Fruit fly (Drosophila melanogaster) whole organism, prepupa: ENCODE results near the gene CG3631.

ENCODE experiments used
- Blimp-1 ChIP-seq: fragments of 200-800 bp; sonication (Bioruptor generic); optimal IDR thresholded peaks from 3 replicates; lab custom pipeline; 2017; ENCODE audit warnings: missing biosample characterization, missing genetic modification characterization, mild to moderate bottlenecking, moderate library complexity, missing genetic modification reagents
- CG10631 ChIP-seq: fragments of 200-800 bp; sonication (Bioruptor generic); optimal IDR thresholded peaks from 2 replicates; lab custom pipeline; 2016; ENCODE audit warnings: missing biosample characterization, missing genetic modification characterization
- CG10669 ChIP-seq: fragments of 200-800 bp; sonication (Bioruptor generic); optimal IDR thresholded peaks from 3 replicates; lab custom pipeline; 2018; ENCODE audit warnings: missing biosample characterization, mild to moderate bottlenecking, missing genetic modification characterization, moderate library complexity
- CG11902 ChIP-seq: fragments of 200-800 bp; sonication (Bioruptor generic); optimal IDR thresholded peaks from 3 replicates; lab custom pipeline; 2016; ENCODE audit warnings: missing biosample characterization, missing genetic modification characterization
- CG15336 ChIP-seq: fragments of 200-800 bp; sonication (Bioruptor generic); IDR thresholded peaks from 2 replicates; pipeline ENCODE4 v1.3.6; 2022; ENCODE audit warnings: missing biosample characterization, missing genetic modification characterization
- CG32006 ChIP-seq: fragments of 200-800 bp; sonication (Bioruptor generic); optimal IDR thresholded peaks from 3 replicates; lab custom pipeline; 2017; ENCODE audit warnings: missing biosample characterization, mild to moderate bottlenecking, missing genetic modification characterization
- CG34406 ChIP-seq: fragments of 200-800 bp; sonication (Bioruptor generic); optimal IDR thresholded peaks from 3 replicates; lab custom pipeline; 2016; ENCODE audit warnings: missing biosample characterization, missing genetic modification characterization
- CG3919 ChIP-seq: fragments of 200-800 bp; sonication (Bioruptor generic); optimal IDR thresholded peaks from 3 replicates; lab custom pipeline; 2016; ENCODE audit warnings: missing biosample characterization, missing genetic modification characterization
- CG6163 ChIP-seq: fragments of 200-800 bp; sonication (Bioruptor generic); IDR thresholded peaks from 3 replicates; pipeline ENCODE4 v1.3.6; 2022; ENCODE audit warnings: missing biosample characterization, missing genetic modification characterization
- CG6792 ChIP-seq: fragments of 200-800 bp; sonication (Bioruptor generic); optimal IDR thresholded peaks from 3 replicates; lab custom pipeline; 2016; ENCODE audit warnings: missing biosample characterization, missing genetic modification characterization
- CG6808 ChIP-seq: fragments of 200-800 bp; sonication (Bioruptor generic); optimal IDR thresholded peaks from 3 replicates; lab custom pipeline; 2017; ENCODE audit warnings: missing biosample characterization, missing genetic modification characterization, mild to moderate bottlenecking, moderate library complexity, missing genetic modification reagents
- CG7368 ChIP-seq: fragments of 200-800 bp; sonication (Bioruptor generic); optimal IDR thresholded peaks from 3 replicates; lab custom pipeline; 2016; ENCODE audit warnings: missing biosample characterization, missing genetic modification characterization
- CG8119 ChIP-seq: fragments of 200-800 bp; sonication (Bioruptor generic); IDR thresholded peaks from 3 replicates; pipeline ENCODE4 v1.3.6; 2022; ENCODE audit warnings: missing biosample characterization, missing genetic modification characterization
- CG8319 ChIP-seq: fragments of 200-800 bp; sonication (Bioruptor generic); optimal IDR thresholded peaks from 3 replicates; lab custom pipeline; 2016; ENCODE audit warnings: missing biosample characterization, missing genetic modification characterization
- Eip75B ChIP-seq: fragments of 200-800 bp; sonication (Bioruptor generic); optimal IDR thresholded peaks from 3 replicates; lab custom pipeline; 2016; ENCODE audit warnings: missing biosample characterization, missing genetic modification characterization
- Eip78C ChIP-seq: fragments of 200-800 bp; sonication (Bioruptor generic); peaks from one replicate; lab custom pipeline; 2016; ENCODE audit warnings: missing biosample characterization, missing genetic modification characterization
- Eip93F ChIP-seq: fragments of 200-800 bp; sonication (Bioruptor generic); optimal IDR thresholded peaks from 2 replicates; lab custom pipeline; 2016; ENCODE audit warnings: missing biosample characterization, mild to moderate bottlenecking, missing genetic modification characterization
- Ets21C ChIP-seq: fragments of 200-800 bp; sonication (Bioruptor generic); optimal IDR thresholded peaks from 3 replicates; lab custom pipeline; 2016; ENCODE audit warnings: missing biosample characterization, missing genetic modification characterization
- Ets96B ChIP-seq: fragments of 200-800 bp; optimal IDR thresholded peaks from 2 replicates; lab custom pipeline; 2019; ENCODE audit warnings: missing biosample characterization, mild to moderate bottlenecking, missing genetic modification characterization, moderate library complexity
- Gug ChIP-seq: fragments of 200-800 bp; sonication (Bioruptor generic); IDR thresholded peaks from 2 replicates; pipeline ENCODE4 v1.3.6; 2022; ENCODE audit warnings: missing biosample characterization, missing genetic modification characterization
- Hr4 ChIP-seq: fragments of 200-800 bp; sonication (Bioruptor generic); optimal IDR thresholded peaks from 3 replicates; lab custom pipeline; 2016; ENCODE audit warnings: missing biosample characterization, missing genetic modification characterization
- Lpt ChIP-seq: fragments of 200-800 bp; sonication (Bioruptor generic); optimal IDR thresholded peaks from 3 replicates; lab custom pipeline; 2016; ENCODE audit warnings: missing biosample characterization, missing genetic modification characterization
- OdsH ChIP-seq: fragments of 200-800 bp; sonication (Bioruptor generic); optimal IDR thresholded peaks from 3 replicates; lab custom pipeline; 2016; ENCODE audit warnings: missing biosample characterization, missing genetic modification characterization
- Smox ChIP-seq: fragments of 200-800 bp; sonication (Bioruptor generic); optimal IDR thresholded peaks from 3 replicates; lab custom pipeline; 2016; ENCODE audit warnings: missing biosample characterization, missing genetic modification characterization
- Sox102F ChIP-seq: fragments of 200-800 bp; sonication (Bioruptor generic); optimal IDR thresholded peaks from 2 replicates; lab custom pipeline; 2016; ENCODE audit warnings: missing biosample characterization, mild to moderate bottlenecking, missing genetic modification characterization
- Sox14 ChIP-seq: fragments of 200-800 bp; sonication (Bioruptor generic); optimal IDR thresholded peaks from 3 replicates; lab custom pipeline; 2016; ENCODE audit warnings: missing biosample characterization, missing genetic modification characterization
- dac ChIP-seq: fragments of 200-800 bp; sonication (Bioruptor generic); optimal IDR thresholded peaks from 2 replicates; lab custom pipeline; 2017; ENCODE audit warnings: missing biosample characterization, mild to moderate bottlenecking, missing genetic modification characterization
- dsx ChIP-seq: fragments of 200-800 bp; optimal IDR thresholded peaks from 3 replicates; lab custom pipeline; 2019; ENCODE audit warnings: missing biosample characterization, mild to moderate bottlenecking, missing genetic modification characterization, moderate library complexity; ENCODE audit not compliant: poor library complexity, severe bottlenecking
- eg ChIP-seq: fragments of 200-800 bp; sonication (Bioruptor generic); IDR thresholded peaks from 3 replicates; pipeline ENCODE4 v1.3.6; 2022; ENCODE audit warnings: missing biosample characterization, missing genetic modification characterization
- fd59A ChIP-seq: fragments of 200-800 bp; sonication (Bioruptor generic); optimal IDR thresholded peaks from 2 replicates; lab custom pipeline; 2017; ENCODE audit warnings: missing biosample characterization, mild to moderate bottlenecking, missing genetic modification characterization, missing genetic modification reagents
- fkh ChIP-seq: fragments of 200-800 bp; sonication (Bioruptor generic); optimal IDR thresholded peaks from 3 replicates; lab custom pipeline; 2017; ENCODE audit warnings: missing biosample characterization, mild to moderate bottlenecking, missing genetic modification characterization, moderate library complexity
- lz ChIP-seq: fragments of 200-800 bp; sonication (Bioruptor generic); optimal IDR thresholded peaks from 3 replicates; lab custom pipeline; 2016; ENCODE audit warnings: missing biosample characterization, missing genetic modification characterization
- net ChIP-seq: fragments of 200-800 bp; sonication (Bioruptor generic); optimal IDR thresholded peaks from 3 replicates; lab custom pipeline; 2016; ENCODE audit warnings: missing biosample characterization, missing genetic modification characterization
- svp ChIP-seq: fragments of 200-800 bp; sonication (Bioruptor generic); peaks from one replicate; lab custom pipeline; 2016; ENCODE audit warnings: missing biosample characterization, missing genetic modification characterization
- topi ChIP-seq: fragments of 200-800 bp; sonication (Bioruptor generic); optimal IDR thresholded peaks from 3 replicates; lab custom pipeline; 2016; ENCODE audit warnings: missing biosample characterization, missing genetic modification characterization

CG3631 gene

dm6 chr3R:14917927-14918829 is 38.9 kb downstream of the CG3631 start, which contains the start of gene Sdr (continued):
- peak; percentile 48 for TF ChIP-seq lz (GFP tag; lab: Kevin White, UChicago)
- TF ChIP-seq Eip93F (GFP tag; lab: Kevin White, UChicago), result no peak
- peak; percentile 29 for TF ChIP-seq OdsH (GFP tag; lab: Kevin White, UChicago)
- peak; percentile 30 for TF ChIP-seq fd59A (GFP tag; lab: Kevin White, UChicago)
- peak; percentile 50 for TF ChIP-seq Blimp-1 (GFP tag; lab: Kevin White, UChicago)
- peak; percentile 56 for TF ChIP-seq Eip75B
- peak; percentile 16 for TF ChIP-seq Hr4 (GFP tag; lab: Kevin White, UChicago)
- TF ChIP-seq Sox102F, result peak; percentile 29
- TF ChIP-seq dsx, result peak; percentile 50
- TF ChIP-seq eg (GFP tag; lab: Robert Waterston, UW), result peak; percentile 61; the same call in 2 of the 3 replicates
- TF ChIP-seq Eip78C (GFP tag; lab: Kevin White, UChicago), result peak; percentile 90
- TF ChIP-seq Ets96B (tag; lab: Kevin White, UChicago), result peak; percentile 55
- peak; percentile 73 for TF ChIP-seq topi (GFP tag; lab: Kevin White, UChicago)
- peak; percentile 61 for TF ChIP-seq CG10669 (GFP tag; lab: Kevin White, UChicago)
- TF ChIP-seq Sox14 (GFP tag; lab: Kevin White, UChicago), result peak; percentile 31
- peak; percentile 58 for TF ChIP-seq CG11902 (GFP tag; lab: Kevin White, UChicago)
- TF ChIP-seq dac, result no peak
- no peak for TF ChIP-seq CG7368 (GFP tag; lab: Kevin White, UChicago)
- TF ChIP-seq CG15336 (GFP tag; lab: Robert Waterston, UW), result 0 out of 2 replicates have a peak, but pooled peaks have one; percentile 9
- TF ChIP-seq CG6792, result no peak
- TF ChIP-seq CG34406, result peak; percentile 23
- peak; percentile 92 for TF ChIP-seq svp (GFP tag; lab: Kevin White, UChicago)
- TF ChIP-seq CG8119, result 0 out of 3 replicates have a peak, but pooled peaks have one; percentile 27
- no peak for TF ChIP-seq Gug (GFP tag; lab: Robert Waterston, UW)
- TF ChIP-seq fkh (GFP tag; lab: Kevin White, UChicago), result no peak
- peak; percentile 52 for TF ChIP-seq Smox (GFP tag; lab: Kevin White, UChicago)
- no peak for TF ChIP-seq CG8319 (GFP tag; lab: Kevin White, UChicago)
- TF ChIP-seq Ets21C (GFP tag; lab: Kevin White, UChicago), result peak; percentile 15
- no peak; the same call in 1 of the 3 replicates for TF ChIP-seq CG6163 (GFP tag; lab: Robert Waterston, UW)
- TF ChIP-seq net (GFP tag; lab: Kevin White, UChicago), result peak; percentile 12
- peak; percentile 42 for TF ChIP-seq CG3919 (GFP tag; lab: Kevin White, UChicago)
- peak; percentile 13 for TF ChIP-seq CG32006 (GFP tag; lab: Kevin White, UChicago)
- TF ChIP-seq CG6808 (GFP tag; lab: Kevin White, UChicago), result peak; percentile 66
- peak; percentile 25 for TF ChIP-seq CG10631 (GFP tag; lab: Kevin White, UChicago)
- TF ChIP-seq Lpt (GFP tag; lab: Kevin White, UChicago), result no peak
